Fruit fly (Drosophila melanogaster) whole organism, adult: ENCODE results near the gene CG5973.

ENCODE experiments used
- CG12768 ChIP-seq: fragments of 200-800 bp; sonication (Bioruptor generic); optimal IDR thresholded peaks from 2 replicates; lab custom pipeline; 2017; ENCODE audit warnings: missing biosample characterization, missing genetic modification characterization, mild to moderate bottlenecking, moderate library complexity, missing genetic modification reagents
- CG14711 ChIP-seq: fragments of 200-800 bp; sonication (Bioruptor generic); optimal IDR thresholded peaks from 2 replicates; lab custom pipeline; 2018; ENCODE audit warnings: missing biosample characterization, mild to moderate bottlenecking, missing genetic modification characterization, moderate library complexity
- CG1620 ChIP-seq: fragments of 200-800 bp; sonication (Bioruptor generic); optimal IDR thresholded peaks from 2 replicates; lab custom pipeline; 2016; ENCODE audit warnings: missing biosample characterization, missing genetic modification characterization
- CG33017 ChIP-seq: fragments of 200-800 bp; sonication (Bioruptor generic); optimal IDR thresholded peaks from 2 replicates; lab custom pipeline; 2018; ENCODE audit warnings: missing biosample characterization, mild to moderate bottlenecking, missing genetic modification characterization, moderate library complexity
- CG5204 ChIP-seq: fragments of 200-800 bp; sonication (Bioruptor generic); optimal IDR thresholded peaks from 2 replicates; lab custom pipeline; 2016; ENCODE audit warnings: missing biosample characterization, missing genetic modification characterization
- CG7045 ChIP-seq: fragments of 200-800 bp; sonication (Bioruptor generic); optimal IDR thresholded peaks from 2 replicates; lab custom pipeline; 2017; ENCODE audit warnings: missing biosample characterization, mild to moderate bottlenecking, missing genetic modification characterization
- CG7101 ChIP-seq: fragments of 200-800 bp; sonication (Bioruptor generic); optimal IDR thresholded peaks from 2 replicates; lab custom pipeline; 2018; ENCODE audit warnings: missing biosample characterization, mild to moderate bottlenecking, missing genetic modification characterization, moderate library complexity
- Clk ChIP-seq: fragments of 200-800 bp; sonication (Bioruptor generic); optimal IDR thresholded peaks from 2 replicates; lab custom pipeline; 2017; ENCODE audit warnings: missing biosample characterization, missing genetic modification characterization
- Hr96 ChIP-seq: fragments of 200-800 bp; sonication (Bioruptor generic); optimal IDR thresholded peaks from 2 replicates; lab custom pipeline; 2016; ENCODE audit warnings: missing biosample characterization, missing genetic modification characterization
- cnc ChIP-seq, 2 experiments: fragments of >200 bp; optimal IDR thresholded peaks; 2 replicates each; lab custom pipeline; 2017
- kay ChIP-seq: fragments of 200-800 bp; sonication (Bioruptor generic); peaks from one replicate; lab custom pipeline; 2016; ENCODE audit warnings: missing biosample characterization, missing genetic modification characterization, borderline replicate concordance
- ovo ChIP-seq: fragments of 200-800 bp; sonication (Bioruptor generic); optimal IDR thresholded peaks from 2 replicates; lab custom pipeline; 2016; ENCODE audit warnings: missing biosample characterization, missing genetic modification characterization
- toe ChIP-seq: fragments of 200-800 bp; sonication (Bioruptor generic); optimal IDR thresholded peaks from 2 replicates; lab custom pipeline; 2016; ENCODE audit warnings: missing biosample characterization, missing genetic modification characterization

DNA sequence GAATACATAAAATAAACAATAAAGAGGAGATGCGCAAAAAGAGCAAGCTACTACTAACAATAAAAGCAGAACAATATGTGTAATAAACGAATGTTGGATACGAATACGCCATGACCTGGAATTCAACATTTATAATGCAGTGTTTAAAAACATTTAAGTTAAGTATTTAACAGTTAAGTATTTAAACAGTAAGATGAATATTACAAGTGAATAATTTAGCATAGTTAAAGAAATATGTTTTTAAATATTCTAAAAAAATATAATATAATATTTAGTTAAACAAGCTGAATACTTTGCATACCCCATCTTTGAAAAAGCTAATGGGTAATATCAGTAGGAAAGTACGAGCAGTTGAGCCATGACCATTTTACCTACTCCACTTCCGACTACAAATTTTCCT lies 55.2 kb downstream of the CG5973 start:
- TF ChIP-seq cnc (optimal IDR thresholded peaks at IDR 0.05; lab: Kevin White, UChicago), result no peak
- TF ChIP-seq CG1620, result no peak
- no peak for TF ChIP-seq CG5204 (GFP tag; lab: Kevin White, UChicago)
- TF ChIP-seq Clk (GFP tag; lab: Kevin White, UChicago), result no peak
- TF ChIP-seq kay, result no peak
- no peak for TF ChIP-seq toe (GFP tag; lab: Kevin White, UChicago)
- no peak for TF ChIP-seq CG33017 (tag; lab: Kevin White, UChicago)
- TF ChIP-seq ovo (GFP tag; lab: Kevin White, UChicago), result no peak
- TF ChIP-seq CG12768, result no peak
- TF ChIP-seq Hr96 (GFP tag; lab: Kevin White, UChicago), result no peak
- TF ChIP-seq CG7045, result no peak
- TF ChIP-seq CG7101 (tag; lab: Kevin White, UChicago), result no peak
- peak; percentile 29 for TF ChIP-seq CG14711
